Fruit fly (Drosophila melanogaster): ENCODE results near the gene CG13065.

CG13065 gene

dm6 chr3L:16228659-16229205, 48.5 kb upstream of the CG13065 start, which contains the start of gene Tmx3 (continued):
- TF ChIP-seq bsh (GFP tag; optimal IDR thresholded peaks at IDR 0.05) (peak in 1 of 2 experiments; percentile 90), CG7372 (GFP tag; IDR thresholded peaks at IDR 0.05) (peak; percentile 88), CG2712 (tag; optimal IDR thresholded peaks at IDR 0.05) (peak; percentile 93), ro (GFP tag; IDR thresholded peaks at IDR 0.05) (peak; percentile 85), dan (GFP tag; IDR thresholded peaks at IDR 0.05) (no peak), exex (tag; optimal IDR thresholded peaks at IDR 0.05) (no peak), dati (GFP tag; IDR thresholded peaks at IDR 0.05) (peak; percentile 72), CG17385 (GFP tag; optimal IDR thresholded peaks at IDR 0.05) (peak; percentile 82), gro (GFP tag; optimal IDR thresholded peaks at IDR 0.05) (no peak), CG16813 (GFP tag; IDR thresholded peaks at IDR 0.05; ENCODE audit: partially characterized antibody) (no peak), ATbp (GFP tag; optimal IDR thresholded peaks at IDR 0.05) (peak; percentile 50), trem (tag; optimal IDR thresholded peaks at IDR 0.05) (peak; percentile 83), Mad (GFP tag; optimal IDR thresholded peaks at IDR 0.05) (peak; percentile 36), CG7928 (GFP tag; optimal IDR thresholded peaks at IDR 0.05) (peak; percentile 33), CG11456 (GFP tag; IDR thresholded peaks at IDR 0.05) (peak; percentile 95), E2f2 (GFP tag; IDR thresholded peaks at IDR 0.05) (peak; percentile 73), vvl (GFP tag; IDR thresholded peaks at IDR 0.05) (peak; percentile 95), CG17802 (tag; optimal IDR thresholded peaks at IDR 0.05) (peak; percentile 67), Adf1 (GFP tag; IDR thresholded peaks at IDR 0.05) (peak; percentile 62), Elba2 (GFP tag; optimal IDR thresholded peaks at IDR 0.05) (peak; percentile 59), Pdp1 (GFP tag; optimal IDR thresholded peaks at IDR 0.05) (peak in 1 of 2 experiments; percentile 66), YL-1 (GFP tag; optimal IDR thresholded peaks at IDR 0.05) (peak; percentile 84), Atf-2 (GFP tag; optimal IDR thresholded peaks at IDR 0.05) (peak; percentile 47), HLH3B (GFP tag; IDR thresholded peaks at IDR 0.05) (peak; percentile 92), lov (optimal IDR thresholded peaks at IDR 0.05) (no peak), lov (GFP tag; IDR thresholded peaks at IDR 0.05) (peak; percentile 73; the same call in 1 of the 3 replicates), Dek (tag; optimal IDR thresholded peaks at IDR 0.05) (peak; percentile 92), pros (GFP tag; optimal IDR thresholded peaks at IDR 0.05) (no peak), MBD-R2 (GFP tag; IDR thresholded peaks at IDR 0.05) (peak; percentile 94), trh (GFP tag; optimal IDR thresholded peaks at IDR 0.05) (peak; percentile 77), luna (GFP tag; optimal IDR thresholded peaks at IDR 0.05) (no peak), ase (GFP tag; IDR thresholded peaks at IDR 0.05) (peak; percentile 86), wdn (GFP tag; IDR thresholded peaks at IDR 0.05) (peak; percentile 88), H15 (GFP tag; IDR thresholded peaks at IDR 0.05) (peak; percentile 92), so (GFP tag; IDR thresholded peaks at IDR 0.05) (peak; percentile 77; the same call in 2 of the 3 replicates), klu (GFP tag; IDR thresholded peaks at IDR 0.05) (no peak), gce (GFP tag; IDR thresholded peaks at IDR 0.05) (peak; percentile 76; the same call in 2 of the 3 replicates), gcm (GFP tag; optimal IDR thresholded peaks at IDR 0.05) (peak; percentile 67), CG11085 (GFP tag; IDR thresholded peaks at IDR 0.05) (peak; percentile 92), Hmx (GFP tag; optimal IDR thresholded peaks at IDR 0.05) (no peak), pfk (GFP tag; optimal IDR thresholded peaks at IDR 0.05) (no peak), CG15479 (GFP tag; optimal IDR thresholded peaks at IDR 0.05) (no peak), CG6791 (GFP tag; IDR thresholded peaks at IDR 0.05; ENCODE audit: partially characterized antibody) (no peak), Poxn (GFP tag; IDR thresholded peaks at IDR 0.05) (peak; percentile 79), CG10462 (GFP tag; optimal IDR thresholded peaks at IDR 0.05) (peak; percentile 65), CG6254 (GFP tag; optimal IDR thresholded peaks at IDR 0.05) (peak; percentile 28), pho (GFP tag; optimal IDR thresholded peaks at IDR 0.05) (peak; percentile 71), fd96Cb (tag; optimal IDR thresholded peaks at IDR 0.05) (peak; percentile 89), CG8765 (GFP tag; IDR thresholded peaks at IDR 0.05) (peak; percentile 77), tll (GFP tag; optimal IDR thresholded peaks at IDR 0.05) (peak in 1 of 2 experiments; percentile 24), gcm2 (GFP tag; optimal IDR thresholded peaks at IDR 0.05) (peak; percentile 46)
